Fruit fly (Drosophila melanogaster): ENCODE data around the gene kmr.

kmr gene

DNA sequence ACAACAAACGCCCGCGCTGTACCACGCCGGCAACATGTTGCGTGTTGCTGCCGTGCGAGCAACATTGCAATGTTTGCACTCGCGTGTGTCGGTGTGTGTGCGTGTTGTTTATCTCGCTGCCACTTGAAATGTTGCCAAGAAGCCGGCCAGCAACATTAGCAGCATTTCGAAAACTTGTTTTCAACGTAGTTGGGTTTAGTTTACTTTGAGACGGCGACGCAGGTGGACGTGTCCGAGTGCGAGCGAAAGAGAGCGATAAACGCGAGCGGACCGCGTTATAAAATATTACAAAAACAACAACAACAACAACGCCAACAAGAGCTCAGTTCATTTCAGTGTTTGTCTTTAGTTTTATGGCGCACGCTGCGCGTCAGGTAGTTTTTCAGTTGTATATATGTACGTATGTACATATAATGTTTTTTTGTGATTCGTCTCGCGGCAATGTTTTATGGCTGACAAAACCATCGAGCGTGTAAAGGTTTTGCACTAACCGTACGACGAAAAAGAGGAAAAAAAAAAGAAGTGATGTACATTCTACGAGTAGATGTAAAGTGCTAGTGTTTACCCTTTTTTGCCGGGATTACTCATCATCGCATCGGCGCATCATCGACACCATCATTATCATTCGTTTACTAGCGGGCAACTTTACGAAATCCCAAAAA, at the start of gene kmr (continued):
- TF ChIP-seq pfk (GFP tag; optimal IDR thresholded peaks at IDR 0.05) = no peak
- TF ChIP-seq CG10654 (GFP tag; optimal IDR thresholded peaks at IDR 0.05) = no peak
- peak; percentile 9 for TF ChIP-seq Camta (GFP tag; optimal IDR thresholded peaks at IDR 0.05)
- TF ChIP-seq ftz-f1 (GFP tag; optimal IDR thresholded peaks at IDR 0.05) = peak; percentile 29
- TF ChIP-seq CG7357 (GFP tag; IDR thresholded peaks at IDR 0.05) = no peak
- TF ChIP-seq gcm (GFP tag; optimal IDR thresholded peaks at IDR 0.05) = no peak
- no peak for TF ChIP-seq CG7556 (GFP tag; optimal IDR thresholded peaks at IDR 0.05)
- no peak for TF ChIP-seq CG12155 (GFP tag; optimal IDR thresholded peaks at IDR 0.05)
- TF ChIP-seq ind (GFP tag; optimal IDR thresholded peaks at IDR 0.05) = no peak
- no peak for TF ChIP-seq Dip2 (GFP tag; IDR thresholded peaks at IDR 0.05)
- TF ChIP-seq trh (GFP tag; optimal IDR thresholded peaks at IDR 0.05) = no peak
- TF ChIP-seq CG30020 (tag; optimal IDR thresholded peaks at IDR 0.05) = no peak
- TF ChIP-seq CG17912 (GFP tag; optimal IDR thresholded peaks at IDR 0.05) = peak; percentile 61
- TF ChIP-seq CG2875 (GFP tag; optimal IDR thresholded peaks at IDR 0.05) = peak; percentile 49
- no peak for TF ChIP-seq pan (optimal IDR thresholded peaks at IDR 0.05)
- peak in 1 of 2 experiments; percentile 49 for TF ChIP-seq pan (GFP tag; optimal IDR thresholded peaks at IDR 0.05 in 1 of 2, IDR thresholded peaks at IDR 0.05 in 1 of 2)
- TF ChIP-seq crc (GFP tag; optimal IDR thresholded peaks at IDR 0.05) = no peak
- TF ChIP-seq CG5180 (GFP tag; optimal IDR thresholded peaks at IDR 0.05) = peak; percentile 47
- no peak for TF ChIP-seq Sry-δ (GFP tag; optimal IDR thresholded peaks at IDR 0.05)
- peak; percentile 62 for TF ChIP-seq CG13894 (tag; optimal IDR thresholded peaks at IDR 0.05)
- TF ChIP-seq nmo (GFP tag; optimal IDR thresholded peaks at IDR 0.05) = peak; percentile 23
- no peak for TF ChIP-seq CG31224 (GFP tag; IDR thresholded peaks at IDR 0.05)
- peak; percentile 15 for TF ChIP-seq CG8089 (GFP tag; optimal IDR thresholded peaks at IDR 0.05)
- no peak for TF ChIP-seq Myb (GFP tag; optimal IDR thresholded peaks at IDR 0.05)
- TF ChIP-seq seq (GFP tag; IDR thresholded peaks at IDR 0.05) = no peak
- TF ChIP-seq corto (GFP tag; optimal IDR thresholded peaks at IDR 0.05) = no peak
- peak; percentile 34; the same call in 1 of the 2 replicates for TF ChIP-seq CG31441 (GFP tag; IDR thresholded peaks at IDR 0.05)
- TF ChIP-seq CG2116 (GFP tag; optimal IDR thresholded peaks at IDR 0.05) = peak; percentile 19
- no peak for TF ChIP-seq rib (GFP tag; IDR thresholded peaks at IDR 0.05)
- TF ChIP-seq HLH3B (GFP tag; IDR thresholded peaks at IDR 0.05) = peak; percentile 41; the same call in 1 of the 2 replicates
- TF ChIP-seq dpn (GFP tag; optimal IDR thresholded peaks at IDR 0.05) = peak; percentile 9 to 15
- no peak; the same call in 2 of the 3 replicates for TF ChIP-seq knrl (GFP tag; IDR thresholded peaks at IDR 0.05; ENCODE audit: partially characterized antibody)
- TF ChIP-seq CG7928 (GFP tag; optimal IDR thresholded peaks at IDR 0.05) = no peak
- TF ChIP-seq CG8478 (optimal IDR thresholded peaks at IDR 0.05) = no peak
- no peak for TF ChIP-seq CG15073 (GFP tag; optimal IDR thresholded peaks at IDR 0.05)
- peak; percentile 67; the same call in 1 of the 2 replicates for TF ChIP-seq ato (GFP tag; IDR thresholded peaks at IDR 0.05; ENCODE audit: partially characterized antibody)
- TF ChIP-seq NFAT (GFP tag; IDR thresholded peaks at IDR 0.05) = peak; percentile 8; the same call in 1 of the 2 replicates
- TF ChIP-seq chinmo (GFP tag; IDR thresholded peaks at IDR 0.05; ENCODE audit: partially characterized antibody) = peak; percentile 98
- TF ChIP-seq Sox100B (GFP tag; optimal IDR thresholded peaks at IDR 0.05) = no peak
- peak; percentile 23 for TF ChIP-seq CG2678 (tag; optimal IDR thresholded peaks at IDR 0.05)
- TF ChIP-seq stwl (tag; optimal IDR thresholded peaks at IDR 0.05) = peak; percentile 8
- TF ChIP-seq klu (GFP tag; IDR thresholded peaks at IDR 0.05) = no peak
- TF ChIP-seq aop (GFP tag; IDR thresholded peaks at IDR 0.05) = no peak
- TF ChIP-seq kah (GFP tag; optimal IDR thresholded peaks at IDR 0.05) = peak; percentile 57
- TF ChIP-seq CG32767 (GFP tag; IDR thresholded peaks at IDR 0.05) = no peak
- peak; percentile 59 for TF ChIP-seq CG3281 (GFP tag; optimal IDR thresholded peaks at IDR 0.05)
- TF ChIP-seq CG8388 (GFP tag; optimal IDR thresholded peaks at IDR 0.05) = no peak
- peak; percentile 27 for TF ChIP-seq Meics (GFP tag; optimal IDR thresholded peaks at IDR 0.05)
- TF ChIP-seq sens (GFP tag) = peak; percentile 68
- TF ChIP-seq CG4360 (GFP tag; IDR thresholded peaks at IDR 0.05) = peak; percentile 97
- TF ChIP-seq CG8281 (tag; optimal IDR thresholded peaks at IDR 0.05) = no peak
